Worm (Caenorhabditis elegans): Measurements from ENCODE around the gene T07F10.5.

DNA sequence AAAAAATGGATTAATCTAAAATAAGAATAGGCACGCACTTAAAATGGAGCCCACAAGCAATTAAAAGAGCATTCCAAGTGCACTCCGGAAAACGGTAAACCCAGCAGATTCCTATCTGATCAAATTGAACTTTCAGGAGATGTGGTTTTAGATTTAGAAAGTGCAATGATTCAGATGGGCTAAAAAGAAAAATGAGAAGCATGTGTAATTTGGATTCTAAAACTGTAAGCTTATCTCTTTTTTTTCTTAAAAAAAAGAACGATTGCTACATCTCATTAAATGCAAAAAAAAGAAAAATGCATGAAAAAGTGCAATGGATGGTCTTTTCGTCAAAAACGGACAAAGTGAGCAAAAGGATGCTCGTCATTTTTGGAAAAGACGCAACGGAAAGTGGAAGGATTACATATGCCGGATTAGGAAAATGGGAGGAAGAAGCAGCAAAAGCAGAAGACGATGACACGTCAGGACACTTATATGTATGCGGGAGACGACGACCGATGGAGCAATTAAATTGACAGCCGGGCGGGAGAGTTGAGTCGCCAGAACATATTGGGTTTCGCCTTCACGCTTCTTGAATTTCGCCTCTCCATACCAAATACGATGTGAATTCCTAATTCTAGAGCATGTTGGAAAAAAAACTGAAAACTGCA is 33.0 kb downstream of the T07F10.5 start:
- TF ChIP-seq tlf-1 (GFP tag; optimal IDR thresholded peaks at IDR 0.05) (no peak), mes-4 (tag; optimal IDR thresholded peaks at IDR 0.05) (no peak), rec-8 (tag; optimal IDR thresholded peaks at IDR 0.05) (no peak), Y56A3A.18 (GFP tag; IDR thresholded peaks at IDR 0.05) (no peak), F10E7.11 (tag; optimal IDR thresholded peaks at IDR 0.05) (no peak), die-1 (tag; optimal IDR thresholded peaks at IDR 0.05) (no peak), snpc-4 (GFP tag; optimal IDR thresholded peaks at IDR 0.05) (no peak), snpc-4 (tag; optimal IDR thresholded peaks at IDR 0.05) (no peak)
